Fruit fly (Drosophila melanogaster): Measurements from ENCODE around the gene AstCC.

The AstCC gene

dm6 chr2L:11069475-11069874 is 15.6 kb downstream of the AstCC start:
- TF ChIP-seq ey (GFP tag; optimal IDR thresholded peaks at IDR 0.05), result peak; percentile 27
- TF ChIP-seq psq (GFP tag; optimal IDR thresholded peaks at IDR 0.05), result peak; percentile 16
- TF ChIP-seq usp (GFP tag; optimal IDR thresholded peaks at IDR 0.05), result no peak
- TF ChIP-seq fru (GFP tag; optimal IDR thresholded peaks at IDR 0.05), result peak; percentile 52
- TF ChIP-seq CG32264 (GFP tag; optimal IDR thresholded peaks at IDR 0.05), result no peak
- no peak for TF ChIP-seq Hr83 (GFP tag; optimal IDR thresholded peaks at IDR 0.05; ENCODE audit: poor library complexity, severe bottlenecking)
- TF ChIP-seq lola (GFP tag; optimal IDR thresholded peaks at IDR 0.05), result no peak
- peak; percentile 55 for TF ChIP-seq OdsH (GFP tag; optimal IDR thresholded peaks at IDR 0.05)
- no peak for TF ChIP-seq CG9705 (GFP tag; optimal IDR thresholded peaks at IDR 0.05)
- peak; percentile 54 for TF ChIP-seq Sp1 (GFP tag; optimal IDR thresholded peaks at IDR 0.05)
- no peak for TF ChIP-seq dmrt93B (GFP tag; optimal IDR thresholded peaks at IDR 0.05)
- TF ChIP-seq Abd-B (GFP tag; optimal IDR thresholded peaks at IDR 0.05), result no peak
- TF ChIP-seq Hr78 (GFP tag; optimal IDR thresholded peaks at IDR 0.05), result no peak
- TF ChIP-seq woc (GFP tag; optimal IDR thresholded peaks at IDR 0.05), result peak; percentile 37
- peak; percentile 21 for TF ChIP-seq rgr (GFP tag; optimal IDR thresholded peaks at IDR 0.05)
- peak; percentile 36 for TF ChIP-seq HLH106 (tag; optimal IDR thresholded peaks at IDR 0.05)
- TF ChIP-seq tai (GFP tag; optimal IDR thresholded peaks at IDR 0.05), result no peak
- no peak for TF ChIP-seq Dif (GFP tag; optimal IDR thresholded peaks at IDR 0.05; ENCODE audit: partially characterized antibody)
- TF ChIP-seq h (GFP tag; optimal IDR thresholded peaks at IDR 0.05), result peak; percentile 28
- TF ChIP-seq CrebA (GFP tag; optimal IDR thresholded peaks at IDR 0.05; ENCODE audit: borderline replicate concordance), result no peak
- TF ChIP-seq Jra (GFP tag; optimal IDR thresholded peaks at IDR 0.05), result no peak
- no peak for TF ChIP-seq Dfd (GFP tag; optimal IDR thresholded peaks at IDR 0.05)
- TF ChIP-seq foxo (GFP tag; optimal IDR thresholded peaks at IDR 0.05), result peak in 1 of 2 experiments; percentile 32
- peak; percentile 15 for TF ChIP-seq br (GFP tag; optimal IDR thresholded peaks at IDR 0.05)
- TF ChIP-seq pan (optimal IDR thresholded peaks at IDR 0.05), result no peak
- no peak for TF ChIP-seq Hnf4 (GFP tag; optimal IDR thresholded peaks at IDR 0.05)
- TF ChIP-seq jim (GFP tag; optimal IDR thresholded peaks at IDR 0.05), result no peak
- no peak for TF ChIP-seq dsf (GFP tag; optimal IDR thresholded peaks at IDR 0.05; ENCODE audit: borderline replicate concordance)
- no peak for TF ChIP-seq N (GFP tag; optimal IDR thresholded peaks at IDR 0.05)
- TF ChIP-seq Mio (GFP tag; optimal IDR thresholded peaks at IDR 0.05), result no peak

DNA sequence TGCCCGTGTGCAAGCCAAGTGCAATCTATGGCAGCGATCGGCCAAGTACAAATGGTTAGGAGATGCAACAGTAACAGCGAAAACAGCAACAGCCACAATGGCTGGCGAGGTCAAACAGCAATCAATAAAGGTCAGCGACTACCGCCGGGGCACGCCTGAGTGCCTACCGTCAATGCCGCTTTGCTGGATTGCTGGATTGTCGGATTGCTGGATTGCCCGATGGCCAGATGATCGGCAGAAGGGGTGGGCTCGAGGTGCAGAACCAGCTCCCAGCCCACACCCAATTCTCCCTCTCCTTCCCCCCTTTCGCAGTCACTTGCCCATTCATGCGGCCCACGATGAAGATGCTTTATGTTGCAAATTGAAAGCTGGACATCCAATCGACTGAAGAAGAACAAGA is 16.1 kb downstream of the AstCC start:
- TF ChIP-seq CrebA (GFP tag; optimal IDR thresholded peaks at IDR 0.05; ENCODE audit: borderline replicate concordance) (no peak), Dif (GFP tag; optimal IDR thresholded peaks at IDR 0.05; ENCODE audit: partially characterized antibody) (peak; percentile 1), Mio (GFP tag; optimal IDR thresholded peaks at IDR 0.05) (no peak)

DNA sequence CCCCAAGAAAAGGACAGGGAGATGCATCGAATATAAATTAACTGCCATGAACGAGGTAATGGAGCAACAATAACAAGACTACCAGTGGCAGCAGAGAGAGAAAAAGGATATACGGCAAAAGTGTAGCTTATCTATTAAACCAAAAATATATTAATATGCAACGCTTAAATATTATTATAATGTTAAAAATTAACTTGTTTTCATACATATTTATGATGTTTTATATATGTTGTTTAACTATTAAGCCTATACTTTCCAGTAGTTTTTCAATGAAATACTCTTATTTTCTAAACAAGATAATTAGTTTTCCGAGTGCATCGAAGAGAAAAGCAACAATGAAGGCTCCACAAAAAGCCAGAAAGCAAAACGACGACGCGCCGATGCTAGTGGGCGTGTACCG is 16.6 kb downstream of the AstCC start:
- TF ChIP-seq Hr78 (GFP tag; optimal IDR thresholded peaks at IDR 0.05) (no peak), tai (GFP tag; optimal IDR thresholded peaks at IDR 0.05) (no peak), ey (GFP tag; optimal IDR thresholded peaks at IDR 0.05) (no peak), dsf (GFP tag; optimal IDR thresholded peaks at IDR 0.05; ENCODE audit: borderline replicate concordance) (no peak), Mio (GFP tag; optimal IDR thresholded peaks at IDR 0.05) (no peak), CG32264 (GFP tag; optimal IDR thresholded peaks at IDR 0.05) (no peak), Hr83 (GFP tag; optimal IDR thresholded peaks at IDR 0.05; ENCODE audit: poor library complexity, severe bottlenecking) (no peak), CG9705 (GFP tag; optimal IDR thresholded peaks at IDR 0.05) (no peak), woc (GFP tag; optimal IDR thresholded peaks at IDR 0.05) (no peak), usp (GFP tag; optimal IDR thresholded peaks at IDR 0.05) (no peak), Sp1 (GFP tag; optimal IDR thresholded peaks at IDR 0.05) (no peak), Rel (GFP tag; optimal IDR thresholded peaks at IDR 0.05) (no peak), Rel (tag; optimal IDR thresholded peaks at IDR 0.05) (no peak), pan (optimal IDR thresholded peaks at IDR 0.05) (no peak), fru (GFP tag; optimal IDR thresholded peaks at IDR 0.05) (no peak), lola (GFP tag; optimal IDR thresholded peaks at IDR 0.05) (no peak), foxo (GFP tag; optimal IDR thresholded peaks at IDR 0.05) (no peak)

DNA sequence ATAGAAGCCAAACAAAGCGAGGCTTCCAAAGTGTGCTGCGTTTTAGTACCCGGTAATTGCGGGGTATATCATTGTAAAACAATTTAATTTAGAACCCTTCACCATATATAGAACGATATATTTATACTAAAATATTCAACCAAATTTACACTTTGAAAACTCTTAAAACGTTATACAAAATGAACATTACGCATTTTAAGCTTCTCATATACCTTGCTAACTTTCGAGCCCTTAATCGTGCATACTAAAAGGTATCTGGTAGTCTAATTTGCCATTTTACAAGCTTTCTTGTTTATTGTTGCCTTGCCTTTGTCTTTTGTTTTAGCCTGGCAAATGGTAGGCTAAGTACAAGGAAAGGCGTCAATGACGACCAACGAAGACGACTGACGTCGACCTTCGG is 17.1 kb downstream of the AstCC start:
- no peak for TF ChIP-seq Hr83 (GFP tag; optimal IDR thresholded peaks at IDR 0.05; ENCODE audit: poor library complexity, severe bottlenecking)
- TF ChIP-seq fru (GFP tag; optimal IDR thresholded peaks at IDR 0.05), result no peak
- no peak for TF ChIP-seq Sp1 (GFP tag; optimal IDR thresholded peaks at IDR 0.05)
- TF ChIP-seq Abd-B (GFP tag; optimal IDR thresholded peaks at IDR 0.05), result no peak
- TF ChIP-seq rgr (GFP tag; optimal IDR thresholded peaks at IDR 0.05), result no peak
- peak; percentile 11 for TF ChIP-seq br (GFP tag; optimal IDR thresholded peaks at IDR 0.05)
- TF ChIP-seq N (GFP tag; optimal IDR thresholded peaks at IDR 0.05), result no peak
- TF ChIP-seq Jra (GFP tag; optimal IDR thresholded peaks at IDR 0.05), result no peak
- no peak for TF ChIP-seq Myc (optimal IDR thresholded peaks at IDR 0.05)
- TF ChIP-seq CG9705 (GFP tag; optimal IDR thresholded peaks at IDR 0.05), result no peak
- TF ChIP-seq Hr78 (GFP tag; optimal IDR thresholded peaks at IDR 0.05), result no peak
- no peak for TF ChIP-seq Hnf4 (GFP tag; optimal IDR thresholded peaks at IDR 0.05)
- no peak for TF ChIP-seq sage (GFP tag; optimal IDR thresholded peaks at IDR 0.05)
- no peak for TF ChIP-seq jim (GFP tag; optimal IDR thresholded peaks at IDR 0.05)
- TF ChIP-seq foxo (GFP tag; optimal IDR thresholded peaks at IDR 0.05), result no peak
- no peak for TF ChIP-seq tai (GFP tag; optimal IDR thresholded peaks at IDR 0.05)
- peak; percentile 55 for TF ChIP-seq woc (GFP tag; optimal IDR thresholded peaks at IDR 0.05)
- TF ChIP-seq dl (GFP tag; optimal IDR thresholded peaks at IDR 0.05; ENCODE audit: insufficient read depth in 1 of 2, partially characterized antibody in 2 of 2), result no peak
- peak; percentile 21 for TF ChIP-seq pan (optimal IDR thresholded peaks at IDR 0.05)
- no peak for TF ChIP-seq GATAd (GFP tag; optimal IDR thresholded peaks at IDR 0.05)
- TF ChIP-seq Dif (GFP tag; optimal IDR thresholded peaks at IDR 0.05; ENCODE audit: partially characterized antibody), result no peak
- no peak for TF ChIP-seq OdsH (GFP tag; optimal IDR thresholded peaks at IDR 0.05)
- no peak for TF ChIP-seq brk (GFP tag; optimal IDR thresholded peaks at IDR 0.05)
- TF ChIP-seq usp (GFP tag; optimal IDR thresholded peaks at IDR 0.05), result no peak
- no peak for TF ChIP-seq lola (GFP tag; optimal IDR thresholded peaks at IDR 0.05)

Data from whole organism, wandering third instar larva.